Worm (Caenorhabditis elegans): ENCODE measurements around the gene asp-2.

DNA sequence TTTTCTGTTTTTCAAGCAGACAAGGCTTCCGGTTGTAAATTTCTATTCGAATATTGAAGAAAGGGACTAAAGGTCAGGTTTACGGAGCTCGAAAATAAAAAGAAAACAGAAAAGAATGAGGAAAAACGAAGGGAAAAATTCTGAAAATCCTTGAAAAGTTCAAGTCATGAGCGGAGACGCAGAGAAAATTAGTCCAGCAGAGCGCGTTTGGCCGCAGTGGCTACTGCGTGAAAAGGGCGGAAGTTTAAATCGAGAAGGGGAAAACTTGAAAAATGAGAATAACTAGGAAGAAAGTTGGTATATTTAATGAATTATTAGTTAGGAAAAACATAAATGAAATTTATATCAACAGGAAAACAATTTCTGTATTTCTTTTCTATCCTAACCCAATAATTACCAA lies 17.6 kb downstream of the asp-2 start:
- no peak for TF ChIP-seq fax-1 (tag; optimal IDR thresholded peaks at IDR 0.05)
- no peak for TF ChIP-seq tbx-7 (tag; optimal IDR thresholded peaks at IDR 0.05)
- peak; percentile 15 for TF ChIP-seq elt-2 (tag; optimal IDR thresholded peaks at IDR 0.05)
- TF ChIP-seq ceh-48 (tag; optimal IDR thresholded peaks at IDR 0.05), result no peak
- no peak for TF ChIP-seq zip-5 (tag; optimal IDR thresholded peaks at IDR 0.05)
- no peak for TF ChIP-seq pqm-1 (tag; optimal IDR thresholded peaks at IDR 0.05)
- no peak for TF ChIP-seq sox-4 (tag; optimal IDR thresholded peaks at IDR 0.05)
- no peak for TF ChIP-seq nhr-232 (tag; optimal IDR thresholded peaks at IDR 0.05)
- TF ChIP-seq ahr-1 (tag; optimal IDR thresholded peaks at IDR 0.05), result no peak
- TF ChIP-seq nhr-11 (tag; optimal IDR thresholded peaks at IDR 0.05), result no peak
- TF ChIP-seq ceh-9 (tag; optimal IDR thresholded peaks at IDR 0.05), result no peak

Data from whole organism, late embryonic.